Worm (Caenorhabditis elegans) whole organism, L3 larva: ENCODE data around the gene npr-9.

ENCODE experiments used
- R02D3.7 ChIP-seq: fragments of 150-350 bp; optimal IDR thresholded peaks from 2 replicates; lab custom pipeline; 2014; ENCODE audit warnings: missing biosample characterization, missing genetic modification characterization
- ZK546.5 ChIP-seq: sonication (generic microtip); optimal IDR thresholded peaks from 2 replicates; lab custom pipeline; 2017; ENCODE audit warnings: missing biosample characterization, missing genetic modification characterization
- aly-2 ChIP-seq: fragments of 150-350 bp; optimal IDR thresholded peaks from 2 replicates; lab custom pipeline; 2014; ENCODE audit warnings: missing biosample characterization, missing genetic modification characterization
- ama-1 ChIP-seq: fragments of 150-350 bp; optimal IDR thresholded peaks from 2 replicates; lab custom pipeline; 2018
- ceh-16 ChIP-seq: sonication (generic microtip); optimal IDR thresholded peaks from 2 replicates; lab custom pipeline; 2017; ENCODE audit warnings: missing biosample characterization, missing genetic modification characterization
- ceh-28 ChIP-seq: fragments of 150-350 bp; optimal IDR thresholded peaks from 2 replicates; lab custom pipeline; 2014; ENCODE audit warnings: missing biosample characterization, missing genetic modification reagents, missing genetic modification characterization
- ceh-82 ChIP-seq: fragments of 150-350 bp; optimal IDR thresholded peaks from 2 replicates; lab custom pipeline; 2014; ENCODE audit warnings: missing biosample characterization, missing genetic modification characterization
- ceh-9 ChIP-seq: sonication (generic microtip); optimal IDR thresholded peaks from 2 replicates; lab custom pipeline; 2018; ENCODE audit warnings: missing biosample characterization, missing genetic modification characterization
- daf-12 ChIP-seq: fragments of 150-350 bp; optimal IDR thresholded peaks from 2 replicates; lab custom pipeline; 2014; ENCODE audit warnings: missing biosample characterization, missing genetic modification reagents, missing genetic modification characterization
- egl-27 ChIP-seq: sonication (generic microtip); optimal IDR thresholded peaks from 4 replicates; lab custom pipeline; 2017; ENCODE audit warnings: missing biosample characterization, missing genetic modification reagents, missing genetic modification characterization
- egl-5 ChIP-seq: fragments of 150-350 bp; optimal IDR thresholded peaks from 2 replicates; lab custom pipeline; 2017; ENCODE audit warnings: missing biosample characterization, missing genetic modification reagents, missing genetic modification characterization, inconsistent platforms
- elt-1 ChIP-seq: fragments of 150-350 bp; optimal IDR thresholded peaks from 2 replicates; lab custom pipeline; 2014; ENCODE audit warnings: missing biosample characterization, missing genetic modification characterization
- elt-2 ChIP-seq: sonication (generic microtip); optimal IDR thresholded peaks from 2 replicates; lab custom pipeline; 2016; ENCODE audit warnings: missing genetic modification reagents, mild to moderate bottlenecking, missing genetic modification characterization, missing compliant biosample characterization
- elt-3 ChIP-seq, 3 experiments: fragments of 150-350 bp in 1 of 3; sonication (generic microtip) in 2 of 3; optimal IDR thresholded peaks; 2 replicates in 2 of 3; 4 replicates in 1 of 3; lab custom pipeline; 2014 to 2017; ENCODE audit warnings: missing biosample characterization in 3 of 3, missing genetic modification characterization in 3 of 3
- eor-1 ChIP-seq, 2 experiments: fragments of 150-350 bp; optimal IDR thresholded peaks; 2 replicates each; lab custom pipeline; 2014 to 2018; ENCODE audit warnings: missing biosample characterization in 2 of 2, missing genetic modification characterization in 2 of 2
- fkh-10 ChIP-seq: sonication (generic microtip); optimal IDR thresholded peaks from 2 replicates; lab custom pipeline; 2017; ENCODE audit warnings: missing biosample characterization, missing genetic modification reagents, missing genetic modification characterization
- fkh-2 ChIP-seq: fragments of 150-350 bp; optimal IDR thresholded peaks from 2 replicates; lab custom pipeline; 2014; ENCODE audit warnings: missing biosample characterization, missing genetic modification reagents, missing genetic modification characterization
- fos-1 ChIP-seq: fragments of 150-350 bp; optimal IDR thresholded peaks from 2 replicates; lab custom pipeline; 2014; ENCODE audit warnings: missing biosample characterization, missing genetic modification characterization
- hmg-11 ChIP-seq: sonication (generic microtip); optimal IDR thresholded peaks from 2 replicates; lab custom pipeline; 2016; ENCODE audit warnings: missing genetic modification characterization, missing compliant biosample characterization
- jun-1 ChIP-seq: fragments of 150-350 bp; optimal IDR thresholded peaks from 2 replicates; lab custom pipeline; 2014; ENCODE audit warnings: missing biosample characterization, missing genetic modification reagents, missing genetic modification characterization
- lin-15B ChIP-seq: fragments of 150-350 bp; optimal IDR thresholded peaks from 2 replicates; lab custom pipeline; 2014; ENCODE audit warnings: missing biosample characterization, missing genetic modification characterization
- lin-39 ChIP-seq: fragments of 150-350 bp; optimal IDR thresholded peaks from 2 replicates; lab custom pipeline; 2018; ENCODE audit warnings: missing biosample characterization, missing genetic modification reagents, missing genetic modification characterization
- lsy-12 ChIP-seq: sonication (generic microtip); optimal IDR thresholded peaks from 2 replicates; lab custom pipeline; 2016; ENCODE audit warnings: mild to moderate bottlenecking, missing genetic modification characterization, missing compliant biosample characterization
- mdl-1 ChIP-seq: fragments of 150-350 bp; optimal IDR thresholded peaks from 2 replicates; lab custom pipeline; 2014; ENCODE audit warnings: missing biosample characterization, missing genetic modification characterization
- mml-1 ChIP-seq: fragments of 150-350 bp; sonication (generic microtip); optimal IDR thresholded peaks from 3 replicates; lab custom pipeline; 2014; ENCODE audit warnings: missing biosample characterization, missing genetic modification characterization
- nfya-1 ChIP-seq: sonication (generic microtip); optimal IDR thresholded peaks from 2 replicates; lab custom pipeline; 2017; ENCODE audit warnings: missing genetic modification characterization, mild to moderate bottlenecking, missing compliant biosample characterization, antibody characterized with exemption, moderate library complexity; ENCODE audit not compliant: insufficient read depth
- nhr-11 ChIP-seq: fragments of 150-350 bp; optimal IDR thresholded peaks from 2 replicates; lab custom pipeline; 2014; ENCODE audit warnings: missing biosample characterization, missing genetic modification characterization
- nhr-12 ChIP-seq: fragments of 150-350 bp; optimal IDR thresholded peaks from 2 replicates; lab custom pipeline; 2014; ENCODE audit warnings: missing biosample characterization, missing genetic modification characterization
- nhr-23 ChIP-seq: fragments of 150-350 bp; optimal IDR thresholded peaks from 2 replicates; lab custom pipeline; 2014; ENCODE audit warnings: missing biosample characterization, missing genetic modification reagents, missing genetic modification characterization
- nhr-237 ChIP-seq: fragments of 150-350 bp; optimal IDR thresholded peaks from 2 replicates; lab custom pipeline; 2014; ENCODE audit warnings: missing biosample characterization, missing genetic modification characterization
- nhr-25 ChIP-seq: sonication (generic microtip); optimal IDR thresholded peaks from 2 replicates; lab custom pipeline; 2017; ENCODE audit warnings: missing biosample characterization, missing genetic modification characterization
- nhr-28 ChIP-seq: fragments of 150-350 bp; optimal IDR thresholded peaks from 2 replicates; lab custom pipeline; 2014; ENCODE audit warnings: missing biosample characterization, missing genetic modification characterization
- nhr-43 ChIP-seq: sonication (generic microtip); optimal IDR thresholded peaks from 2 replicates; lab custom pipeline; 2016; ENCODE audit warnings: mild to moderate bottlenecking, missing genetic modification characterization, missing compliant biosample characterization; ENCODE audit not compliant: poor library complexity, severe bottlenecking
- nhr-67 ChIP-seq: fragments of 150-350 bp; optimal IDR thresholded peaks from 2 replicates; lab custom pipeline; 2014; ENCODE audit warnings: missing biosample characterization, missing genetic modification characterization
- nhr-76 ChIP-seq: fragments of 150-350 bp; sonication (generic microtip); optimal IDR thresholded peaks from 5 replicates; lab custom pipeline; 2014; ENCODE audit warnings: missing biosample characterization, missing genetic modification characterization
- nhr-77 ChIP-seq: fragments of 150-350 bp; optimal IDR thresholded peaks from 2 replicates; lab custom pipeline; 2014; ENCODE audit warnings: missing biosample characterization, missing genetic modification characterization
- pha-4 ChIP-seq: fragments of 150-350 bp; optimal IDR thresholded peaks from 2 replicates; lab custom pipeline; 2014; ENCODE audit warnings: missing biosample characterization, missing genetic modification reagents, missing genetic modification characterization
- pqm-1 ChIP-seq: fragments of 150-350 bp; optimal IDR thresholded peaks from 2 replicates; lab custom pipeline; 2017; ENCODE audit warnings: missing biosample characterization, missing genetic modification characterization, inconsistent platforms
- sea-2 ChIP-seq: fragments of 150-350 bp; sonication (generic microtip); optimal IDR thresholded peaks from 4 replicates; lab custom pipeline; 2014; ENCODE audit warnings: missing biosample characterization, missing genetic modification reagents, missing genetic modification characterization
- skn-1 ChIP-seq: fragments of 150-350 bp; optimal IDR thresholded peaks from 2 replicates; lab custom pipeline; 2014; ENCODE audit warnings: missing biosample characterization, missing genetic modification characterization
- snpc-4 ChIP-seq: fragments of 150-350 bp; optimal IDR thresholded peaks from 2 replicates; lab custom pipeline; 2014; ENCODE audit warnings: missing biosample characterization, missing genetic modification characterization
- tbx-2 ChIP-seq: sonication (generic microtip); optimal IDR thresholded peaks from 2 replicates; lab custom pipeline; 2016; ENCODE audit warnings: mild to moderate bottlenecking, missing genetic modification characterization, missing compliant biosample characterization
- unc-39 ChIP-seq: sonication (generic microtip); optimal IDR thresholded peaks from 4 replicates; lab custom pipeline; 2017; ENCODE audit warnings: missing biosample characterization, missing genetic modification characterization
- zag-1 ChIP-seq: fragments of 150-350 bp; optimal IDR thresholded peaks from 2 replicates; lab custom pipeline; 2014; ENCODE audit warnings: missing biosample characterization, missing genetic modification characterization
- ztf-11 ChIP-seq: fragments of 150-350 bp; optimal IDR thresholded peaks from 2 replicates; lab custom pipeline; 2014; ENCODE audit warnings: missing biosample characterization, missing genetic modification characterization
- ztf-4 ChIP-seq: fragments of 150-350 bp; optimal IDR thresholded peaks from 2 replicates; lab custom pipeline; 2014; ENCODE audit warnings: missing biosample characterization, missing genetic modification characterization

npr-9 gene

DNA sequence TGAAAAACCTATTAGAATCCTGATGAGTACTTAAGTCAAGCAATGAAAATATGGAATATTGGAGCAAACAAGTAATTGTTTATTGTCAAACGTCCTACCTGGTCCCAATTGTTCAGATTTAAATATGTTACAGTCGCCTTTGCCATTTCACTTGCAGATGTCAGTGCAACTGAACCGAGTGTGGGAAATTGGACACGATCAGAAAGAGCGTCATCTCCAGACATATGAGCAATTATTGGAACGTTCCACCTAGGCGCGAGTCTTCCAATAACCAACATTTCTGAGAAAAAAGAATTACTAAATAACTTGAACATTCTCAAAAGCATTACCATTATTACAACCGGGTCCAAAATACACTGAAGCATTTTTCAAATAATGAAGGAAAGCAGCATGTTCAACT is 7.6 kb downstream of the npr-9 start:
- no peak for TF ChIP-seq ceh-16 (tag; lab: Kevin White, UChicago)
- TF ChIP-seq skn-1 (tag; lab: Kevin White, UChicago): no peak
- no peak for TF ChIP-seq nhr-76
- no peak for TF ChIP-seq elt-2 (tag; lab: Kevin White, UChicago)
- no peak for TF ChIP-seq fos-1 (tag; lab: Kevin White, UChicago)
- TF ChIP-seq sea-2 (GFP tag; lab: Kevin White, UChicago): no peak
- no peak for TF ChIP-seq mdl-1 (tag; lab: Kevin White, UChicago)
- TF ChIP-seq elt-1: no peak

DNA sequence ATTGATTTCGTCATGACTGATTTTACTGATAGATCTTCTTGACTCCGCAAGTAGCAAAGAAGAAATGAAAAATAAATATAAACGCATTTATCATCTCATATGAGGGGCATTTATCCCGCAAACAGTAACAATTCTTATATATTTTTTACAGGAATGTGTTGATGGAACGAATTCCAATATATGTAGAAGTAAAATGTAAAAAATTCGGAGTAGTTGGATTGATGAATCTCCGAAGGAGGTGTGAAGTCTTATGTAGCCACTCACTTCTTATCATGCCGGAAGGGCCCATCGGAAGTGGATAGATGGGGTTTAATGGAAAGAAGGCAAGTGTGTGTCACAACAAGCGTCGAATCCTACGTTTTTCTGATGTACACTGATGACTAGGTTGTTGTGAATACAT is 8.3 kb downstream of the npr-9 start, which contains the start of gene gcy-9:
gcy-9 (minus strand) TSS at position 101 of the 400 bp plus-strand sequence.
- TF ChIP-seq zag-1 (tag; lab: Kevin White, UChicago) (no peak), nhr-77 (no peak), egl-5 (tag; lab: Kevin White, UChicago) (no peak), aly-2 (tag; lab: Kevin White, UChicago) (no peak), R02D3.7 (tag; lab: Kevin White, UChicago) (no peak), nhr-23 (tag; lab: Kevin White, UChicago) (no peak), ztf-4 (tag; lab: Kevin White, UChicago) (no peak), ztf-11 (no peak), pha-4 (no peak), pqm-1 (tag; lab: Kevin White, UChicago) (no peak), ceh-28 (tag; lab: Kevin White, UChicago) (no peak), nhr-11 (tag; lab: Kevin White, UChicago) (no peak), ceh-82 (no peak), ama-1 (lab: Kevin White, UChicago) (no peak), jun-1 (tag; lab: Kevin White, UChicago) (no peak), hmg-11 (tag; lab: Kevin White, UChicago) (no peak), mml-1 (tag; lab: Kevin White, UChicago) (no peak), nfya-1 (tag; lab: Kevin White, UChicago) (no peak)

DNA sequence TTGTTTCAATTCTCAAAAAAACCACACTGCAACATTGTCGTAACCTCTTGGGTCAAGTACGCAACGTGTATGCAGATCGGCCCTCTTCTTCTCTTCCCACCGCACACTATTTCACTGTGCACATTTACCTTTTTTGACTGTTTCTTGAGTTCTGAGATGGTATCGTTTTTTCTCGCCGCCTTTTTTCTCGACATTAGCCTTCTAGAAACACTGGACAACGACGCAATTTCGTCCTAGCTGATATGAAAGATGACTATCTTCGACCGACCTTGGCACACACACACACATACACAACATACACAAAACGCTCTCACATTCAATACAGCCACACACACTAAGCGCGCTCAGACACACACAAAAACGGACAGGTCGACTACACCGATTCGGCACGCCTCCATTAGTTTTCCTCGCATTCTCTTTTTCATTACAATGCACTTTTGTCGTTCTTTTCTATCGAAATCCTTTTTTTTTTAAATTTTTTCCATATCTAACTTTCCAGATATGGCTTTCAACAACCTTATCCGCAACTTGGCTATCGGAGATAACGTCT is 9.9 kb downstream of the npr-9 start, which contains the start of gene aco-1:
aco-1 (plus strand) TSS at position 500 of the 550 bp plus-strand sequence.
- TF ChIP-seq nhr-76 (no peak), jun-1 (tag; lab: Kevin White, UChicago) (no peak), eor-1 (tag; optimal IDR thresholded peaks at IDR 0.05; lab: Kevin White, UChicago) (no peak), snpc-4 (tag; lab: Kevin White, UChicago) (no peak), daf-12 (tag; lab: Kevin White, UChicago) (no peak), mml-1 (tag; lab: Kevin White, UChicago) (no peak), nhr-28 (no peak), tbx-2 (no peak), ceh-28 (tag; lab: Kevin White, UChicago) (no peak), nhr-12 (tag; lab: Kevin White, UChicago) (no peak), ama-1 (lab: Kevin White, UChicago) (no peak), nhr-11 (tag; lab: Kevin White, UChicago) (no peak), aly-2 (tag; lab: Kevin White, UChicago) (no peak), nhr-43 (no peak), mdl-1 (tag; lab: Kevin White, UChicago) (no peak), lin-39 (tag; lab: Kevin White, UChicago) (no peak), egl-5 (tag; lab: Kevin White, UChicago) (no peak), pha-4 (no peak), fos-1 (tag; lab: Kevin White, UChicago) (no peak), lsy-12 (tag; lab: Kevin White, UChicago) (no peak), egl-27 (tag; lab: Kevin White, UChicago) (peak; percentile 11), nhr-237 (tag; lab: Kevin White, UChicago) (no peak), skn-1 (tag; lab: Kevin White, UChicago) (no peak), zag-1 (tag; lab: Kevin White, UChicago) (no peak), nhr-23 (tag; lab: Kevin White, UChicago) (peak; percentile 58), sea-2 (GFP tag; lab: Kevin White, UChicago) (no peak), fkh-2 (no peak), elt-1 (peak; percentile 13), pqm-1 (tag; lab: Kevin White, UChicago) (peak; percentile 60), R02D3.7 (tag; lab: Kevin White, UChicago) (no peak), unc-39 (tag; lab: Kevin White, UChicago) (no peak), lin-15B (no peak), fkh-10 (GFP tag; lab: Kevin White, UChicago) (no peak), elt-3 (tag; optimal IDR thresholded peaks at IDR 0.05; lab: Kevin White, UChicago) (no peak), ceh-82 (no peak), ceh-16 (tag; lab: Kevin White, UChicago) (no peak), nhr-25 (tag; lab: Kevin White, UChicago) (peak; percentile 88), elt-2 (tag; lab: Kevin White, UChicago) (peak; percentile 83), ZK546.5 (no peak), nhr-67 (tag; lab: Kevin White, UChicago) (no peak), ceh-9 (tag; lab: Kevin White, UChicago) (no peak), nfya-1 (tag; lab: Kevin White, UChicago) (no peak), hmg-11 (tag; lab: Kevin White, UChicago) (peak; percentile 27), ztf-11 (no peak)
